Fruit fly (Drosophila melanogaster): ENCODE data around the gene tctn.

tctn gene

DNA sequence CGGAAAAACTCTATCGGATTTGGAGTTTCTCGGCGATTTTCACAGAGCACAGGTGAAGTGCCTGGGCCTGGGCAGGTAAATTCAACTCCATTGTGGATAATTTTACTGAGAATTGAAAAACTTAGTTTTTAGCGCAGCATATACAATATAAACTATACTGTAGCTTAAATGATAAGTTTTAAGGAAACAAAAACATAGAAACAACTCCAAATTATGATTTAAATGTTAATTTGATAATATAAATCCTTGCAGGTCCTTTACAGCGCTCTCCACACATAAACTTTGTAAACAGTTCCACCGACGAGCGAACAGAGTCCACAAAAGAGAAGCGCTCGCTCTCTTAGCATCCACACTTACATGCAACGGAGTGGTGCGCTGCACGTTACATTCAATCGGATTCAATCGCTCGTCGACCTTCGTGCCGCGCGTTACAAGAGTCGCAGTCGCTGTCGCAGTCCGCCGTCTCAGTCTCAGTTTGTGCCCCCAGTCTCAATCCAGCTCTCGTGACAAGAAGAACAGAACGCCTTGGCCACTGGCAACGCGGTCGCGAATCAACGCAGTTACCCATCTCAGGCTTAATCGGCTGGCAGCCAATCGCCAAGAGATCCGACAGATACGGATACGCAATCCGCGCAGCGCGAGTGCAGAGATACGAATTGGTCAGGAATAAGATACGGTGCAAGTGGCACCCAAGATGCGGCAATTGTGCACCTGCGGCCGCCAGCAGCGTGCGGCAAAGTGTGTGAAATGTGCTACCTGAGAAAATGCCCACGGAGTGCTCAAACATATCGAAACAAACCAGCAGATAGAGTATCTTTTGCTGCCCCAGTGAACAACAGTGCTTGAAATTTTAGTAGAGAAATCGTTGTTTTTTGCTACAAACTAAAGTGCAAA, 48.5 kb upstream of the tctn start, which contains the start of gene smal (continued):
- TF ChIP-seq stc (GFP tag; IDR thresholded peaks at IDR 0.05), result peak; percentile 21; the same call in 1 of the 2 replicates
- TF ChIP-seq CG10366 (GFP tag; IDR thresholded peaks at IDR 0.05), result no peak
- TF ChIP-seq CG4730 (GFP tag; IDR thresholded peaks at IDR 0.05), result no peak
- no peak for TF ChIP-seq CG30020 (tag; optimal IDR thresholded peaks at IDR 0.05)
- TF ChIP-seq CG11456 (GFP tag; IDR thresholded peaks at IDR 0.05), result 0 out of 3 replicates have a peak, but pooled peaks have one; percentile 17
- TF ChIP-seq bab2 (GFP tag; optimal IDR thresholded peaks at IDR 0.05), result no peak
- TF ChIP-seq sd (tag; optimal IDR thresholded peaks at IDR 0.05), result no peak
- no peak for TF ChIP-seq pfk (GFP tag; optimal IDR thresholded peaks at IDR 0.05)
- TF ChIP-seq cas (GFP tag; IDR thresholded peaks at IDR 0.05), result no peak
- TF ChIP-seq sna (GFP tag; IDR thresholded peaks at IDR 0.05; ENCODE audit: partially characterized antibody), result 0 out of 2 replicates have a peak, but pooled peaks have one; percentile 13
- no peak for TF ChIP-seq CG1233 (GFP tag; optimal IDR thresholded peaks at IDR 0.05)
- peak; percentile 29; the same call in 1 of the 3 replicates for TF ChIP-seq CG16813 (GFP tag; IDR thresholded peaks at IDR 0.05; ENCODE audit: partially characterized antibody)
- TF ChIP-seq H2.0 (GFP tag; IDR thresholded peaks at IDR 0.05), result no peak
- TF ChIP-seq Dip2 (GFP tag; IDR thresholded peaks at IDR 0.05), result no peak
- TF ChIP-seq crol (GFP tag; IDR thresholded peaks at IDR 0.05), result peak; percentile 37; the same call in 1 of the 2 replicates
- no peak; the same call in 2 of the 3 replicates for TF ChIP-seq gce (GFP tag; IDR thresholded peaks at IDR 0.05)
- TF ChIP-seq CG8290 (GFP tag; optimal IDR thresholded peaks at IDR 0.05), result no peak
- peak; percentile 21 to 64 for TF ChIP-seq CG8290 (tag; optimal IDR thresholded peaks at IDR 0.05)
- TF ChIP-seq CG10543 (GFP tag; optimal IDR thresholded peaks at IDR 0.05), result peak; percentile 35
- no peak for TF ChIP-seq Lhr (GFP tag; optimal IDR thresholded peaks at IDR 0.05)
- no peak for TF ChIP-seq ara (GFP tag; IDR thresholded peaks at IDR 0.05)
- no peak for TF ChIP-seq kay (GFP tag; optimal IDR thresholded peaks at IDR 0.05)
- no peak for TF ChIP-seq CG9932 (GFP tag; IDR thresholded peaks at IDR 0.05)
- no peak for TF ChIP-seq gsb-n (tag; optimal IDR thresholded peaks at IDR 0.05)
- TF ChIP-seq pb (GFP tag; optimal IDR thresholded peaks at IDR 0.05), result peak; percentile 38
- no peak for TF ChIP-seq CG8944 (GFP tag; optimal IDR thresholded peaks at IDR 0.05)
- no peak for TF ChIP-seq CG4404 (GFP tag; IDR thresholded peaks at IDR 0.05)
- peak; percentile 19 for TF ChIP-seq nom (GFP tag; optimal IDR thresholded peaks at IDR 0.05)
- TF ChIP-seq bigmax (GFP tag; optimal IDR thresholded peaks at IDR 0.05), result no peak
- TF ChIP-seq CG17361 (GFP tag; IDR thresholded peaks at IDR 0.05), result no peak
- peak; percentile 10 for TF ChIP-seq CG2875 (GFP tag; optimal IDR thresholded peaks at IDR 0.05)
- TF ChIP-seq nerfin-1 (tag; optimal IDR thresholded peaks at IDR 0.05), result peak; percentile 37
- peak; percentile 1 for TF ChIP-seq CG13775 (GFP tag; optimal IDR thresholded peaks at IDR 0.05)
- TF ChIP-seq CG12104 (GFP tag; optimal IDR thresholded peaks at IDR 0.05), result no peak
- TF ChIP-seq al (GFP tag; IDR thresholded peaks at IDR 0.05), result no peak
- TF ChIP-seq Awh (GFP tag; IDR thresholded peaks at IDR 0.05), result peak; percentile 54
- TF ChIP-seq CG14965 (GFP tag; optimal IDR thresholded peaks at IDR 0.05; ENCODE audit: borderline replicate concordance), result no peak
- TF ChIP-seq Optix (GFP tag; IDR thresholded peaks at IDR 0.05), result no peak
- no peak for TF ChIP-seq ind (GFP tag; optimal IDR thresholded peaks at IDR 0.05)
- no peak for TF ChIP-seq dmrt11E (tag; optimal IDR thresholded peaks at IDR 0.05)
- no peak for TF ChIP-seq tgo (GFP tag; IDR thresholded peaks at IDR 0.05)
- TF ChIP-seq CG9437 (GFP tag; optimal IDR thresholded peaks at IDR 0.05), result no peak
- TF ChIP-seq CG33213 (GFP tag; optimal IDR thresholded peaks at IDR 0.05), result peak; percentile 31
- TF ChIP-seq grau (tag; optimal IDR thresholded peaks at IDR 0.05), result no peak
- TF ChIP-seq caup (GFP tag; optimal IDR thresholded peaks at IDR 0.05; ENCODE audit: severe bottlenecking), result peak; percentile 33
- peak; percentile 4 for TF ChIP-seq Antp (GFP tag; optimal IDR thresholded peaks at IDR 0.05)
- 0 out of 2 replicates have a peak, but pooled peaks have one; percentile 5 for TF ChIP-seq Rfx (GFP tag; IDR thresholded peaks at IDR 0.05)
- no peak for TF ChIP-seq CG18476 (GFP tag; optimal IDR thresholded peaks at IDR 0.05)
- no peak for TF ChIP-seq CG4282 (GFP tag; optimal IDR thresholded peaks at IDR 0.05)

Measured in whole organism, embryonic.